Worm (Caenorhabditis elegans): Measurements from ENCODE around the gene F40D4.13.

ce11 chrV:17201847-17202246 lies 44.8 kb upstream of the F40D4.13 start, which contains the start of gene Y68A4A.10:
- no peak for TF ChIP-seq ama-1 (optimal IDR thresholded peaks at IDR 0.05)
- no peak for TF ChIP-seq tbx-11 (GFP tag; IDR thresholded peaks at IDR 0.05)
